Worm (Caenorhabditis elegans): ENCODE results near the gene C17G10.6.

Gene C17G10.6

ce11 chrII:5649236-5650004, 46.3 kb upstream of the C17G10.6 start, which contains the start of the genes sam-4, F59E12.17 and zyg-1 (continued):
- peak; percentile 68 to 87 (median 77) for TF ChIP-seq dpl-1 (GFP tag; optimal IDR thresholded peaks at IDR 0.05)
- TF ChIP-seq zag-1 (tag; optimal IDR thresholded peaks at IDR 0.05) = no peak
- peak; percentile 68 for TF ChIP-seq snu-23 (GFP tag; optimal IDR thresholded peaks at IDR 0.05)
- peak; percentile 66 for TF ChIP-seq nhr-71 (tag; optimal IDR thresholded peaks at IDR 0.05)
- TF ChIP-seq nhr-19 (GFP tag; conservative IDR thresholded peaks at IDR 0.05) = 0 out of 2 replicates have a peak, but pooled peaks have one; percentile 20
- peak; percentile 52 for TF ChIP-seq tbx-2 (tag; optimal IDR thresholded peaks at IDR 0.05)
- peak; percentile 56 to 86 for TF ChIP-seq lsy-2 (tag; optimal IDR thresholded peaks at IDR 0.05)
- TF ChIP-seq aly-2 (tag; optimal IDR thresholded peaks at IDR 0.05) = no peak
- TF ChIP-seq hlh-17 (GFP tag; optimal IDR thresholded peaks at IDR 0.05; ENCODE audit: borderline replicate concordance) = no peak
- TF ChIP-seq nhr-76 (tag; optimal IDR thresholded peaks at IDR 0.05) = no peak
- TF ChIP-seq ceh-90 (tag; optimal IDR thresholded peaks at IDR 0.05) = peak; percentile 57
- TF ChIP-seq efl-3 (GFP tag; optimal IDR thresholded peaks at IDR 0.05) = no peak
- no peak for TF ChIP-seq lin-14 (GFP tag; optimal IDR thresholded peaks at IDR 0.05)
- TF ChIP-seq mep-1 (tag; optimal IDR thresholded peaks at IDR 0.05) = peak; percentile 65

- TF ChIP-seq snu-23 (GFP tag; optimal IDR thresholded peaks at IDR 0.05) (no peak), dsc-1 (tag; optimal IDR thresholded peaks at IDR 0.05) (no peak), pax-3 (tag; optimal IDR thresholded peaks at IDR 0.05) (no peak), isw-1 (GFP tag; IDR thresholded peaks at IDR 0.05) (no peak), nhr-20 (tag; optimal IDR thresholded peaks at IDR 0.05) (no peak), unc-130 (tag; optimal IDR thresholded peaks at IDR 0.05) (no peak), ama-1 (optimal IDR thresholded peaks at IDR 0.05) (no peak), alr-1 (tag; optimal IDR thresholded peaks at IDR 0.05; ENCODE audit: borderline replicate concordance) (no peak), lin-13 (GFP tag; optimal IDR thresholded peaks at IDR 0.05) (no peak), nhr-71 (tag; optimal IDR thresholded peaks at IDR 0.05) (no peak), zag-1 (tag; optimal IDR thresholded peaks at IDR 0.05) (no peak), aha-1 (tag; optimal IDR thresholded peaks at IDR 0.05) (no peak), egl-13 (tag; optimal IDR thresholded peaks at IDR 0.05) (no peak), C04F5.9 (tag; optimal IDR thresholded peaks at IDR 0.05) (no peak), sptf-1 (tag; optimal IDR thresholded peaks at IDR 0.05) (no peak), ces-1 (GFP tag; optimal IDR thresholded peaks at IDR 0.05) (no peak), mep-1 (tag; optimal IDR thresholded peaks at IDR 0.05) (no peak), ceh-8 (GFP tag; optimal IDR thresholded peaks at IDR 0.05) (no peak), pqm-1 (tag; optimal IDR thresholded peaks at IDR 0.05) (no peak), lin-35 (GFP tag; optimal IDR thresholded peaks at IDR 0.05) (no peak)
These were observed 45.2 kb upstream of the C17G10.6 start, which contains the start of gene ddl-1 for ce11 chrII:5648272-5648671. ddl-1 (minus strand) TSS chrII:5648372.

- TF ChIP-seq zip-4 (GFP tag; optimal IDR thresholded peaks at IDR 0.05) = no peak
- TF ChIP-seq lin-15B (tag; optimal IDR thresholded peaks at IDR 0.05) = no peak
- TF ChIP-seq efl-1 (optimal IDR thresholded peaks at IDR 0.05) = no peak
- TF ChIP-seq efl-1 (GFP tag; optimal IDR thresholded peaks at IDR 0.05 in 1 of 2) = no peak
- no peak for TF ChIP-seq ceh-63 (GFP tag; optimal IDR thresholded peaks at IDR 0.05)
- TF ChIP-seq ets-5 (GFP tag; IDR thresholded peaks at IDR 0.05) = no peak
These were observed 43.8 kb upstream of the C17G10.6 start, which contains the start of gene F59E12.9 for ce11 chrII:5646942-5647341. F59E12.9 (minus strand) TSS chrII:5647042.

- TF ChIP-seq hlh-17 (GFP tag; optimal IDR thresholded peaks at IDR 0.05; ENCODE audit: borderline replicate concordance) (no peak), egl-27 (tag; optimal IDR thresholded peaks at IDR 0.05) (no peak), lin-15B (tag; optimal IDR thresholded peaks at IDR 0.05) (no peak), Y116A8C.19 (tag; optimal IDR thresholded peaks at IDR 0.05; ENCODE audit: borderline replicate concordance) (no peak), nhr-28 (tag; optimal IDR thresholded peaks at IDR 0.05) (no peak), tlp-1 (tag; optimal IDR thresholded peaks at IDR 0.05) (no peak), nhr-47 (tag; optimal IDR thresholded peaks at IDR 0.05) (no peak), pag-3 (tag; optimal IDR thresholded peaks at IDR 0.05; ENCODE audit: borderline replicate concordance, insufficient read depth) (no peak), dpl-1 (GFP tag; optimal IDR thresholded peaks at IDR 0.05) (no peak), sup-37 (GFP tag; optimal IDR thresholded peaks at IDR 0.05) (no peak), skn-1 (tag; optimal IDR thresholded peaks at IDR 0.05) (no peak), blmp-1 (tag; optimal IDR thresholded peaks at IDR 0.05) (no peak), dsc-1 (tag; optimal IDR thresholded peaks at IDR 0.05) (no peak), vab-15 (tag; optimal IDR thresholded peaks at IDR 0.05) (no peak), ceh-90 (tag; optimal IDR thresholded peaks at IDR 0.05) (no peak), C04F5.9 (tag; optimal IDR thresholded peaks at IDR 0.05) (no peak), ceh-8 (GFP tag; optimal IDR thresholded peaks at IDR 0.05) (no peak)
These were observed 39.0 kb upstream of the C17G10.6 start for ce11 chrII:5642110-5642509.
